Fruit fly (Drosophila melanogaster): ENCODE results near the gene CG13887.

The CG13887 gene

dm6 chr3L:802700-803273 lies 34.9 kb upstream of the CG13887 start (continued):
- TF ChIP-seq ro (GFP tag; IDR thresholded peaks at IDR 0.05) (peak; percentile 69), CG10979 (tag; optimal IDR thresholded peaks at IDR 0.05) (peak; percentile 81), nom (GFP tag; optimal IDR thresholded peaks at IDR 0.05) (peak; percentile 82), Lpt (GFP tag; optimal IDR thresholded peaks at IDR 0.05) (no peak), org-1 (GFP tag; optimal IDR thresholded peaks at IDR 0.05) (peak; percentile 88), CG15269 (tag; optimal IDR thresholded peaks at IDR 0.05) (peak; percentile 87), Ets65A (GFP tag) (peak; percentile 99), CG5180 (GFP tag; optimal IDR thresholded peaks at IDR 0.05) (peak; percentile 60), grn (GFP tag; optimal IDR thresholded peaks at IDR 0.05) (peak; percentile 20), CG12744 (GFP tag; optimal IDR thresholded peaks at IDR 0.05) (peak; percentile 75), CG7271 (tag; optimal IDR thresholded peaks at IDR 0.05) (no peak), D19B (GFP tag; optimal IDR thresholded peaks at IDR 0.05) (peak; percentile 46), lola (GFP tag; optimal IDR thresholded peaks at IDR 0.05) (peak in 1 of 3 experiments; percentile 74), onecut (GFP tag; IDR thresholded peaks at IDR 0.05) (peak; percentile 90), CG3726 (GFP tag; IDR thresholded peaks at IDR 0.05) (peak; percentile 85), CG30020 (tag; optimal IDR thresholded peaks at IDR 0.05) (peak; percentile 21), CG1602 (GFP tag; optimal IDR thresholded peaks at IDR 0.05) (peak; percentile 81), run (tag; optimal IDR thresholded peaks at IDR 0.05) (peak; percentile 70), bbx (GFP tag; IDR thresholded peaks at IDR 0.05; ENCODE audit: partially characterized antibody) (no peak), maf-S (GFP tag; optimal IDR thresholded peaks at IDR 0.05) (peak; percentile 91), Opbp (GFP tag; IDR thresholded peaks at IDR 0.05; ENCODE audit: partially characterized antibody) (no peak), Nf-YA (GFP tag; IDR thresholded peaks at IDR 0.05) (peak; percentile 77), hb (GFP tag; IDR thresholded peaks at IDR 0.05; ENCODE audit: partially characterized antibody) (no peak), CG9797 (GFP tag; optimal IDR thresholded peaks at IDR 0.05) (no peak), CG2875 (GFP tag; optimal IDR thresholded peaks at IDR 0.05) (peak; percentile 83), toy (GFP tag; IDR thresholded peaks at IDR 0.05) (peak; percentile 80; the same call in 1 of the 2 replicates), Taf1 (GFP tag; IDR thresholded peaks at IDR 0.05) (peak; percentile 87), Dp (GFP tag; optimal IDR thresholded peaks at IDR 0.05) (no peak), CG13775 (GFP tag; optimal IDR thresholded peaks at IDR 0.05) (peak; percentile 77), NfI (GFP tag; optimal IDR thresholded peaks at IDR 0.05) (peak; percentile 90), pita (GFP tag; optimal IDR thresholded peaks at IDR 0.05) (no peak), trh (GFP tag; optimal IDR thresholded peaks at IDR 0.05) (peak; percentile 38), CG10366 (GFP tag; IDR thresholded peaks at IDR 0.05) (peak; percentile 93), Trl (optimal IDR thresholded peaks at IDR 0.05) (no peak), Trl (GFP tag; optimal IDR thresholded peaks at IDR 0.05) (peak; percentile 87), CG15696 (tag; optimal IDR thresholded peaks at IDR 0.05) (peak; percentile 71), Hsf (GFP tag; optimal IDR thresholded peaks at IDR 0.05) (peak; percentile 91), CG31441 (GFP tag; IDR thresholded peaks at IDR 0.05) (peak; percentile 77), CG11085 (GFP tag; IDR thresholded peaks at IDR 0.05) (peak; percentile 76), her (GFP tag; optimal IDR thresholded peaks at IDR 0.05) (peak; percentile 92), CG4617 (GFP tag; optimal IDR thresholded peaks at IDR 0.05; ENCODE audit: borderline replicate concordance) (peak; percentile 59), CG17385 (GFP tag; optimal IDR thresholded peaks at IDR 0.05) (peak; percentile 85), klu (GFP tag; IDR thresholded peaks at IDR 0.05) (peak; percentile 83), lilli (GFP tag; optimal IDR thresholded peaks at IDR 0.05) (peak; percentile 91), ci (GFP tag; IDR thresholded peaks at IDR 0.05) (peak; percentile 97), MTF-1 (GFP tag; optimal IDR thresholded peaks at IDR 0.05; ENCODE audit: borderline replicate concordance) (peak; percentile 67), CG14014 (GFP tag; IDR thresholded peaks at IDR 0.05) (peak; percentile 92), C15 (GFP tag; IDR thresholded peaks at IDR 0.05) (peak; percentile 82), CG7786 (GFP tag; optimal IDR thresholded peaks at IDR 0.05) (peak; percentile 81), gcm (GFP tag; optimal IDR thresholded peaks at IDR 0.05) (peak; percentile 85)
